Worm (Caenorhabditis elegans) whole organism, mixed stage, embryonic: ENCODE data around the gene dpy-19.

ENCODE experiments used
- nhr-28 ChIP-seq: fragments of 150-350 bp; optimal IDR thresholded peaks from 2 replicates; lab custom pipeline; 2014; ENCODE audit warnings: missing biosample characterization, missing genetic modification characterization
- nhr-76 ChIP-seq: sonication (generic microtip); optimal IDR thresholded peaks from 2 replicates; lab custom pipeline; 2017; ENCODE audit warnings: missing biosample characterization, missing genetic modification characterization
- unc-120 ChIP-seq: sonication (generic microtip); optimal IDR thresholded peaks from 2 replicates; lab custom pipeline; 2017; ENCODE audit warnings: missing genetic modification characterization, missing compliant biosample characterization; ENCODE audit not compliant: poor library complexity, severe bottlenecking
- unc-62 ChIP-seq: fragments of 150-350 bp; optimal IDR thresholded peaks from 2 replicates; lab custom pipeline; 2014; ENCODE audit warnings: missing biosample characterization, missing genetic modification reagents, missing genetic modification characterization

DNA sequence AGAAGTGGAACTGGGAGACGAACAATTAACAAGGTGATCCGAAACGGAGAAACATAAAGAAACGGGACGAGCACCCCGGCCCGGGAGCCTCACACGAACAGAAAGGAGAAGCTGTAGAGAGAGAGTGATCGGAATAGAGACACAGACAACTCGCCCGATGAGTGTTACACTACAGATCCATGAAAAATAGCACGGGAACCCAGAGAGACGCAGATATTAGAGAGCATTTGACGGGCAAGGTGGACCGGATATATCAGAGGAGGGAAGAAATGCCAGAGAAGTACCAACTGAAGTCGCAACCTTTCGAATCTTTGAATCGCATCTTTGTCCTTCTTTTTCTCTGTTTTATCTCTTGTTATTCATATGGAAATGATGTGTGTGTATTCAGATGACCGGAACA, 17.1 kb upstream of the dpy-19 start, which contains the start of gene anmt-1:
- TF ChIP-seq unc-62 (GFP tag; lab: Kevin White, UChicago) (peak; percentile 42), nhr-28 (tag; lab: Kevin White, UChicago) (no peak), unc-120 (tag; lab: Kevin White, UChicago) (peak; percentile 52), nhr-76 (tag; lab: Kevin White, UChicago) (no peak)
